Fruit fly (Drosophila melanogaster): ENCODE measurements around the gene Kdm2.

dm6 chr3R:9083379-9083778 lies 31.1 kb downstream of the Kdm2 start:
- TF ChIP-seq CG8632 (GFP tag; optimal IDR thresholded peaks at IDR 0.05): no peak
- TF ChIP-seq dac (GFP tag; optimal IDR thresholded peaks at IDR 0.05): no peak
- no peak for TF ChIP-seq Sox102F (GFP tag; optimal IDR thresholded peaks at IDR 0.05)
- TF ChIP-seq fd85E (GFP tag; optimal IDR thresholded peaks at IDR 0.05): no peak
- TF ChIP-seq Gug (GFP tag; IDR thresholded peaks at IDR 0.05): no peak
- TF ChIP-seq Eip75B (GFP tag; optimal IDR thresholded peaks at IDR 0.05): no peak
- no peak for TF ChIP-seq CG10631 (GFP tag; optimal IDR thresholded peaks at IDR 0.05)
- peak; percentile 29 for TF ChIP-seq Eip78C (GFP tag)
- TF ChIP-seq CG4318 (GFP tag; optimal IDR thresholded peaks at IDR 0.05): no peak
- TF ChIP-seq cyc (GFP tag; optimal IDR thresholded peaks at IDR 0.05): no peak
- no peak for TF ChIP-seq lz (GFP tag; optimal IDR thresholded peaks at IDR 0.05)
- TF ChIP-seq Ets96B (tag; optimal IDR thresholded peaks at IDR 0.05): no peak
- TF ChIP-seq net (GFP tag; optimal IDR thresholded peaks at IDR 0.05): no peak
